Worm (Caenorhabditis elegans) whole organism, L4 larva: ENCODE data around the gene T01H3.5.

Source experiments
- D1046.2 ChIP-seq: fragments of 200-800 bp; sonication (Bioruptor generic); IDR thresholded peaks from 2 replicates; pipeline ENCODE4 v1.3.6; 2022; ENCODE audit warnings: missing genetic modification characterization, missing compliant biosample characterization
- F10B5.3 ChIP-seq: sonication (generic microtip); optimal IDR thresholded peaks from 2 replicates; lab custom pipeline; 2016; ENCODE audit warnings: mild to moderate bottlenecking, missing genetic modification characterization, missing compliant biosample characterization
- F44E2.7 ChIP-seq: fragments of 200-800 bp; sonication (Bioruptor generic); IDR thresholded peaks from 2 replicates; pipeline ENCODE4 v2.1.2; 2022; ENCODE audit warnings: missing genetic modification characterization, missing compliant biosample characterization
- F49E8.2 ChIP-seq: sonication (generic microtip); optimal IDR thresholded peaks from 2 replicates; lab custom pipeline; 2016; ENCODE audit warnings: missing compliant biosample characterization, mild to moderate bottlenecking, missing genetic modification characterization, borderline replicate concordance
- T26A8.4 ChIP-seq: fragments of 200-800 bp; sonication (Bioruptor generic); IDR thresholded peaks from 2 replicates; pipeline ENCODE4 v1.3.6; 2022; ENCODE audit warnings: missing genetic modification characterization, missing compliant biosample characterization
- Y105C5A.15 ChIP-seq: fragments of 200-800 bp; sonication (Bioruptor generic); IDR thresholded peaks from 2 replicates; pipeline ENCODE4 v1.3.6; 2022; ENCODE audit warnings: missing genetic modification characterization, missing compliant biosample characterization
- Y75B8A.6 ChIP-seq: fragments of 200-800 bp; sonication (Bioruptor generic); IDR thresholded peaks from 2 replicates; pipeline ENCODE4 v1.3.6; 2022; ENCODE audit warnings: missing genetic modification reagents, missing genetic modification characterization, missing compliant biosample characterization
- ZK337.2 ChIP-seq: fragments of 200-800 bp; sonication (Bioruptor generic); IDR thresholded peaks from 2 replicates; pipeline ENCODE4 v1.3.6; 2022; ENCODE audit warnings: missing genetic modification reagents, missing genetic modification characterization, missing compliant biosample characterization
- ZK546.5 ChIP-seq, 2 experiments: sonication (generic microtip); optimal IDR thresholded peaks; 2 replicates each; lab custom pipeline; 2017; ENCODE audit warnings: missing biosample characterization in 2 of 2, missing genetic modification characterization in 2 of 2
- aly-2 ChIP-seq: sonication (generic microtip); optimal IDR thresholded peaks from 2 replicates; lab custom pipeline; 2018; ENCODE audit warnings: missing biosample characterization, missing genetic modification characterization
- ama-1 ChIP-seq: fragments of 150-350 bp; optimal IDR thresholded peaks from 2 replicates; lab custom pipeline; 2014; ENCODE audit warnings: inconsistent platforms, mixed read lengths
- arid-1 ChIP-seq: fragments of 200-800 bp; sonication (Bioruptor generic); conservative IDR thresholded peaks from 2 replicates; pipeline ENCODE4 v1.3.6; 2022; ENCODE audit warnings: missing genetic modification reagents, missing genetic modification characterization, missing compliant biosample characterization
- ceh-28 ChIP-seq: fragments of 150-350 bp; optimal IDR thresholded peaks from 2 replicates; lab custom pipeline; 2014; ENCODE audit warnings: missing biosample characterization, missing genetic modification reagents, missing genetic modification characterization
- ceh-32 ChIP-seq: sonication (generic microtip); optimal IDR thresholded peaks from 2 replicates; lab custom pipeline; 2016; ENCODE audit warnings: mild to moderate bottlenecking, missing genetic modification characterization, missing compliant biosample characterization; ENCODE audit not compliant: poor library complexity
- ceh-82 ChIP-seq: sonication (generic microtip); optimal IDR thresholded peaks from 2 replicates; lab custom pipeline; 2017; ENCODE audit warnings: missing biosample characterization, missing genetic modification characterization
- daf-16 ChIP-seq, 3 experiments: sonication (generic microtip); optimal IDR thresholded peaks; 2 replicates each; lab custom pipeline; 2016 to 2017; ENCODE audit warnings: missing genetic modification characterization in 3 of 3, missing genetic modification reagents in 3 of 3, mild to moderate bottlenecking in 2 of 3, missing compliant biosample characterization in 2 of 3, missing biosample characterization in 1 of 3, moderate library complexity in 1 of 3
- daf-8 ChIP-seq: fragments of 200-800 bp; sonication (Bioruptor generic); IDR thresholded peaks from 2 replicates; pipeline ENCODE4 v1.3.6; 2022; ENCODE audit warnings: missing genetic modification characterization, missing compliant biosample characterization
- dmd-6 ChIP-seq: fragments of 200-800 bp; sonication (Bioruptor generic); IDR thresholded peaks from 2 replicates; pipeline ENCODE4 v1.3.6; 2022; ENCODE audit warnings: missing genetic modification reagents, missing genetic modification characterization, missing compliant biosample characterization
- dmd-9 ChIP-seq: fragments of 200-800 bp; sonication (Bioruptor generic); IDR thresholded peaks from 2 replicates; pipeline ENCODE4 v1.3.6; 2022; ENCODE audit warnings: missing genetic modification reagents, missing genetic modification characterization, missing compliant biosample characterization
- dve-1 ChIP-seq: sonication (generic microtip); optimal IDR thresholded peaks from 2 replicates; lab custom pipeline; 2017; ENCODE audit warnings: antibody characterized with exemption, mild to moderate bottlenecking, missing genetic modification characterization, missing compliant biosample characterization; ENCODE audit not compliant: insufficient read depth
- egl-43 ChIP-seq: fragments of 200-800 bp; sonication (Bioruptor generic); IDR thresholded peaks from 2 replicates; pipeline ENCODE4 v1.3.6; 2022; ENCODE audit warnings: missing genetic modification reagents, missing genetic modification characterization, missing compliant biosample characterization
- hif-1 ChIP-seq, 2 experiments: sonication (generic microtip); optimal IDR thresholded peaks; 2 replicates each; lab custom pipeline; 2016 to 2017; ENCODE audit warnings: missing compliant biosample characterization in 2 of 2, missing genetic modification characterization in 2 of 2, missing genetic modification reagents in 2 of 2, missing genotype in 2 of 2, mild to moderate bottlenecking in 1 of 2
- hlh-30 ChIP-seq: sonication (generic microtip); optimal IDR thresholded peaks from 2 replicates; lab custom pipeline; 2017; ENCODE audit warnings: antibody characterized with exemption, mild to moderate bottlenecking, missing genetic modification characterization, missing compliant biosample characterization; ENCODE audit not compliant: insufficient read depth
- lin-13 ChIP-seq: fragments of 150-350 bp; optimal IDR thresholded peaks from 2 replicates; lab custom pipeline; 2014; ENCODE audit warnings: missing biosample characterization, missing genetic modification reagents, missing genetic modification characterization
- lin-39 ChIP-seq: fragments of 150-350 bp; optimal IDR thresholded peaks from 2 replicates; lab custom pipeline; 2014; ENCODE audit warnings: missing biosample characterization, missing genetic modification reagents, missing genetic modification characterization
- lsy-2 ChIP-seq, 2 experiments: fragments of 150-350 bp in 1 of 2; sonication (generic microtip) in 1 of 2; optimal IDR thresholded peaks; 2 replicates each; lab custom pipeline; 2014 to 2017; ENCODE audit warnings: missing biosample characterization in 2 of 2, missing genetic modification characterization in 2 of 2
- madf-5 ChIP-seq, 2 experiments: fragments of 200-800 bp; sonication (Bioruptor generic); IDR thresholded peaks; 2 replicates each; pipeline ENCODE4 v1.3.6; 2022; ENCODE audit warnings: missing compliant biosample characterization in 2 of 2, missing genetic modification characterization in 2 of 2
- madf-9 ChIP-seq: fragments of 200-800 bp; sonication (Bioruptor generic); conservative IDR thresholded peaks from 2 replicates; pipeline ENCODE4 v1.3.6; 2022; ENCODE audit warnings: missing genetic modification reagents, missing genetic modification characterization, missing compliant biosample characterization
- nhr-11 ChIP-seq: fragments of 150-350 bp; optimal IDR thresholded peaks from 2 replicates; lab custom pipeline; 2014; ENCODE audit warnings: missing biosample characterization, missing genetic modification characterization
- nhr-111 ChIP-seq: fragments of 200-800 bp; sonication (Bioruptor generic); optimal IDR thresholded peaks from 2 replicates; lab custom pipeline; 2018; ENCODE audit warnings: mild to moderate bottlenecking, missing genetic modification characterization, missing compliant biosample characterization
- nhr-25 ChIP-seq: sonication (generic microtip); optimal IDR thresholded peaks from 2 replicates; lab custom pipeline; 2017; ENCODE audit warnings: missing genetic modification characterization, mild to moderate bottlenecking, missing compliant biosample characterization, antibody characterized with exemption, moderate library complexity, borderline replicate concordance; ENCODE audit not compliant: insufficient read depth
- nhr-28 ChIP-seq: fragments of 150-350 bp; optimal IDR thresholded peaks from 2 replicates; lab custom pipeline; 2014; ENCODE audit warnings: missing biosample characterization, missing genetic modification characterization
- nhr-48 ChIP-seq: sonication (generic microtip); optimal IDR thresholded peaks from 2 replicates; lab custom pipeline; 2016; ENCODE audit warnings: mild to moderate bottlenecking, missing genetic modification characterization, missing compliant biosample characterization
- nhr-77 ChIP-seq: fragments of 150-350 bp; optimal IDR thresholded peaks from 2 replicates; lab custom pipeline; 2014; ENCODE audit warnings: missing biosample characterization, missing genetic modification characterization
- pqm-1 ChIP-seq: sonication (generic microtip); optimal IDR thresholded peaks from 2 replicates; lab custom pipeline; 2017; ENCODE audit warnings: missing biosample characterization, missing genetic modification characterization
- rbr-2 ChIP-seq: sonication (generic microtip); optimal IDR thresholded peaks from 2 replicates; lab custom pipeline; 2016; ENCODE audit warnings: missing genotype, missing genetic modification characterization, missing compliant biosample characterization
- skn-1 ChIP-seq: fragments of 150-350 bp; optimal IDR thresholded peaks from 2 replicates; lab custom pipeline; 2014; ENCODE audit warnings: missing biosample characterization, missing genetic modification characterization
- spr-1 ChIP-seq: sonication (generic microtip); optimal IDR thresholded peaks from 2 replicates; lab custom pipeline; 2016; ENCODE audit warnings: mild to moderate bottlenecking, missing genetic modification characterization, missing compliant biosample characterization
- tra-1 ChIP-seq: fragments of 200-800 bp; sonication (Bioruptor generic); IDR thresholded peaks from 2 replicates; pipeline ENCODE4 v1.3.6; 2022; ENCODE audit warnings: missing genetic modification reagents, missing genetic modification characterization, missing compliant biosample characterization
- unc-39 ChIP-seq: sonication (generic microtip); optimal IDR thresholded peaks from 2 replicates; lab custom pipeline; 2017; ENCODE audit warnings: missing biosample characterization, missing genetic modification characterization
- unc-62 ChIP-seq, 3 experiments: fragments of 150-350 bp in 1 of 3; sonication (generic microtip); optimal IDR thresholded peaks in 2 of 3; peaks in 1 of 3; 1 replicate in 1 of 3; 2 replicates in 2 of 3; lab custom pipeline; 2014 to 2017; ENCODE audit warnings: missing biosample characterization in 3 of 3, missing genetic modification characterization in 3 of 3, missing genetic modification reagents in 3 of 3, missing genotype in 1 of 3
- zfp-2 ChIP-seq: sonication (generic microtip); optimal IDR thresholded peaks from 2 replicates; lab custom pipeline; 2016; ENCODE audit warnings: mild to moderate bottlenecking, missing genetic modification characterization, missing compliant biosample characterization
- zip-11 ChIP-seq: fragments of 200-800 bp; sonication (Bioruptor generic); IDR thresholded peaks from 2 replicates; pipeline ENCODE4 v1.3.6; 2022; ENCODE audit warnings: missing genetic modification characterization, missing compliant biosample characterization
- zip-2 ChIP-seq: fragments of 150-350 bp; optimal IDR thresholded peaks from 2 replicates; lab custom pipeline; 2014; ENCODE audit warnings: missing biosample characterization, missing genetic modification characterization
- ztf-7 ChIP-seq: fragments of 150-350 bp; optimal IDR thresholded peaks from 2 replicates; lab custom pipeline; 2014; ENCODE audit warnings: missing biosample characterization, missing genetic modification characterization

T01H3.5 gene

DNA sequence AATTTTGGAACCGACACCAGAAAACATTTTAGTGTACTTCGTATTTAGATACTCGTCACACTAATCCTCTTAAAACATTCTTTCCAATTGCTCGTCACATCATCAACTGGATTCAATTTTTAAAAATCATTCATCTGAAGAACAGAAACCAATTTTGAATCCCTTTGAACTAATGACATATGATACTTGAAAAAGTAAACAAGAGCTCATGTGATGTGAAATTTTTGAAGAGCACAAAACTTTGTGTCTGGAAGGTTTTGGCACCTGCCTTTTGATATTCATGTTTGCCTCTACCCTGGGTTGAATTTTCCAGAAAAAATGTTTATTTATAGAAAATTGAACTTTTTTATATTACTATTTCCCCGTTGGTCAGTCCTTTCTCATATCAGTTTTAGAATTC lies 9.3 kb downstream of the T01H3.5 start:
- TF ChIP-seq spr-1 (no peak), unc-62 (GFP tag; optimal IDR thresholded peaks at IDR 0.05 in 1 of 2; lab: Kevin White, UChicago) (no peak), unc-62 (tag; optimal IDR thresholded peaks at IDR 0.05; lab: Kevin White, UChicago) (no peak), ZK546.5 (tag; optimal IDR thresholded peaks at IDR 0.05; lab: Kevin White, UChicago) (no peak), dve-1 (tag; lab: Kevin White, UChicago) (peak; percentile 45), F10B5.3 (tag; lab: Kevin White, UChicago) (no peak), madf-9 (GFP tag; lab: Robert Waterston, UW) (no peak), nhr-77 (tag; lab: Kevin White, UChicago) (peak; percentile 19), daf-16 (GFP tag; optimal IDR thresholded peaks at IDR 0.05; lab: Kevin White, UChicago) (no peak), daf-16 (tag; optimal IDR thresholded peaks at IDR 0.05; lab: Kevin White, UChicago) (peak; percentile 25), tra-1 (GFP tag; lab: Robert Waterston, UW) (no peak), ama-1 (lab: Kevin White, UChicago) (no peak), nhr-111 (GFP tag; lab: Kevin White, UChicago) (no peak), aly-2 (tag; lab: Kevin White, UChicago) (no peak), ceh-32 (tag; lab: Kevin White, UChicago) (no peak), arid-1 (GFP tag; lab: Robert Waterston, UW) (no peak), ztf-7 (tag; lab: Kevin White, UChicago) (no peak), lin-13 (GFP tag; lab: Kevin White, UChicago) (no peak), lin-39 (tag; lab: Kevin White, UChicago) (no peak), F44E2.7 (GFP tag; lab: Robert Waterston, UW) (no peak), zfp-2 (tag; lab: Kevin White, UChicago) (no peak), nhr-11 (tag; lab: Kevin White, UChicago) (peak; percentile 44), lsy-2 (tag; optimal IDR thresholded peaks at IDR 0.05; lab: Kevin White, UChicago) (peak in 1 of 2 experiments; percentile 17), D1046.2 (GFP tag; lab: Robert Waterston, UW) (no peak), zip-11 (GFP tag; lab: Robert Waterston, UW) (no peak), skn-1 (tag; lab: Kevin White, UChicago) (no peak), Y75B8A.6 (GFP tag; lab: Robert Waterston, UW) (no peak), rbr-2 (tag; lab: Kevin White, UChicago) (no peak), egl-43 (GFP tag; lab: Robert Waterston, UW) (no peak), daf-8 (GFP tag; lab: Robert Waterston, UW) (no peak), ZK337.2 (GFP tag; lab: Robert Waterston, UW) (no peak), nhr-25 (no peak), hlh-30 (tag; lab: Kevin White, UChicago) (peak; percentile 54), nhr-28 (peak; percentile 10), dmd-6 (no peak), dmd-9 (GFP tag; lab: Robert Waterston, UW) (no peak), ceh-82 (tag; lab: Kevin White, UChicago) (no peak), hif-1 (tag; optimal IDR thresholded peaks at IDR 0.05; lab: Kevin White, UChicago) (no peak), nhr-48 (tag; lab: Kevin White, UChicago) (no peak), Y105C5A.15 (GFP tag; lab: Robert Waterston, UW) (no peak), ceh-28 (no peak), pqm-1 (no peak), zip-2 (tag; lab: Kevin White, UChicago) (no peak), F49E8.2 (tag; lab: Kevin White, UChicago) (no peak), unc-39 (tag; lab: Kevin White, UChicago) (no peak), T26A8.4 (GFP tag; lab: Robert Waterston, UW) (no peak), madf-5 (GFP tag; IDR thresholded peaks at IDR 0.05; lab: Robert Waterston, UW) (no peak)
